Fruit fly (Drosophila melanogaster) whole organism, wandering third instar larva: ENCODE data around the gene Rheb.
A peak's percentile ranks its signal among the peaks of the same experiment; 100 is the strongest.

Experiments used
- Abd-B ChIP-seq: fragments of >200 bp; optimal IDR thresholded peaks from 2 replicates; lab custom pipeline; 2017; ENCODE audit warnings: missing biosample characterization, missing genetic modification characterization
- CG32264 ChIP-seq: fragments of 200-800 bp; sonication (Bioruptor generic); optimal IDR thresholded peaks from 2 replicates; lab custom pipeline; 2016; ENCODE audit warnings: missing biosample characterization, missing genetic modification characterization
- CG9705 ChIP-seq: fragments of 200-800 bp; sonication (Bioruptor generic); optimal IDR thresholded peaks from 2 replicates; lab custom pipeline; 2018; ENCODE audit warnings: missing biosample characterization, mild to moderate bottlenecking, missing genetic modification characterization
- CrebA ChIP-seq: fragments of 200-800 bp; sonication (Bioruptor generic); optimal IDR thresholded peaks from 2 replicates; lab custom pipeline; 2016; ENCODE audit warnings: missing biosample characterization, mild to moderate bottlenecking, missing genetic modification characterization, borderline replicate concordance
- Dfd ChIP-seq: fragments of >200 bp; optimal IDR thresholded peaks from 2 replicates; lab custom pipeline; 2017; ENCODE audit warnings: missing biosample characterization, missing genetic modification characterization
- Dif ChIP-seq: fragments of 200-275, 200-300 bp; sonication (Bioruptor generic); optimal IDR thresholded peaks from 2 replicates; lab custom pipeline; 2018; ENCODE audit warnings: missing biosample characterization, missing genetic modification characterization; ENCODE audit not compliant: partially characterized antibody
- GATAd ChIP-seq: sonication (Bioruptor generic); optimal IDR thresholded peaks from 2 replicates; lab custom pipeline; 2016; ENCODE audit warnings: missing biosample characterization, missing genetic modification characterization
- HLH106 ChIP-seq: fragments of 200-800 bp; optimal IDR thresholded peaks from 3 replicates; lab custom pipeline; 2019; ENCODE audit warnings: missing biosample characterization, mild to moderate bottlenecking, missing genetic modification characterization, moderate library complexity
- Hnf4 ChIP-seq: fragments of 200-800 bp; sonication (Bioruptor generic); optimal IDR thresholded peaks from 2 replicates; lab custom pipeline; 2016; ENCODE audit warnings: missing biosample characterization, mild to moderate bottlenecking, missing genetic modification characterization
- Hr78 ChIP-seq: fragments of >200 bp; optimal IDR thresholded peaks from 2 replicates; lab custom pipeline; 2017; ENCODE audit warnings: missing biosample characterization, missing genetic modification characterization
- Jra ChIP-seq: sonication (Bioruptor generic); optimal IDR thresholded peaks from 2 replicates; lab custom pipeline; 2016; ENCODE audit warnings: missing biosample characterization, missing genetic modification characterization
- Mio ChIP-seq: sonication (Bioruptor generic); optimal IDR thresholded peaks from 2 replicates; lab custom pipeline; 2016; ENCODE audit warnings: missing biosample characterization, missing genetic modification characterization
- Myc ChIP-seq: fragments of >200 bp; optimal IDR thresholded peaks from 2 replicates; lab custom pipeline; 2017
- N ChIP-seq: fragments of >200 bp; optimal IDR thresholded peaks from 2 replicates; lab custom pipeline; 2018; ENCODE audit warnings: missing biosample characterization, missing external identifiers, missing genetic modification characterization
- OdsH ChIP-seq: fragments of 200-800 bp; sonication (Bioruptor generic); optimal IDR thresholded peaks from 2 replicates; lab custom pipeline; 2016; ENCODE audit warnings: missing biosample characterization, mild to moderate bottlenecking, missing genetic modification characterization
- Rel ChIP-seq, 2 experiments: fragments of 200-800 bp; sonication (Bioruptor generic) in 1 of 2; optimal IDR thresholded peaks; 2 replicates in 1 of 2; 3 replicates in 1 of 2; lab custom pipeline; 2016 to 2019; ENCODE audit warnings: mild to moderate bottlenecking in 2 of 2, missing biosample characterization in 2 of 2, missing genetic modification characterization in 2 of 2, moderate library complexity in 1 of 2
- Sp1 ChIP-seq: fragments of 200-800 bp; sonication (Bioruptor generic); optimal IDR thresholded peaks from 3 replicates; lab custom pipeline; 2019; ENCODE audit warnings: missing biosample characterization, mild to moderate bottlenecking, missing genetic modification characterization, moderate library complexity
- Vsx2 ChIP-seq: fragments of 200-300, 225-300 bp; sonication (Bioruptor generic); optimal IDR thresholded peaks from 2 replicates; lab custom pipeline; 2018; ENCODE audit warnings: missing biosample characterization, missing genetic modification characterization; ENCODE audit not compliant: partially characterized antibody
- br ChIP-seq: fragments of 200-800 bp; sonication (Bioruptor generic); optimal IDR thresholded peaks from 2 replicates; lab custom pipeline; 2016; ENCODE audit warnings: missing biosample characterization, missing genetic modification characterization
- brk ChIP-seq: fragments of 200-800 bp; sonication (Bioruptor generic); optimal IDR thresholded peaks from 2 replicates; lab custom pipeline; 2016; ENCODE audit warnings: missing biosample characterization, mild to moderate bottlenecking, missing genetic modification characterization
- dl ChIP-seq, 2 experiments: fragments of 175-275, 200-275 bp in 1 of 2; fragments of 200-275 bp in 1 of 2; sonication (Bioruptor generic); optimal IDR thresholded peaks; lab custom pipeline; 2018; ENCODE audit warnings: mild to moderate bottlenecking in 2 of 2, missing biosample characterization in 2 of 2, missing genetic modification characterization in 2 of 2, moderate library complexity in 2 of 2; ENCODE audit not compliant: partially characterized antibody in 2 of 2, insufficient read depth in 1 of 2
- dmrt93B ChIP-seq: fragments of 200-800 bp; sonication (Bioruptor generic); optimal IDR thresholded peaks from 2 replicates; lab custom pipeline; 2018; ENCODE audit warnings: missing biosample characterization, mild to moderate bottlenecking, missing genetic modification characterization
- ey ChIP-seq: fragments of 200-800 bp; sonication (Bioruptor generic); optimal IDR thresholded peaks from 2 replicates; lab custom pipeline; 2016; ENCODE audit warnings: missing biosample characterization, missing genetic modification characterization
- foxo ChIP-seq, 2 experiments: fragments of 200-800 bp; sonication (Bioruptor generic); optimal IDR thresholded peaks; 2 replicates in 1 of 2; 3 replicates in 1 of 2; lab custom pipeline; 2016 to 2017; ENCODE audit warnings: missing biosample characterization in 2 of 2, missing genetic modification characterization in 2 of 2
- fru ChIP-seq: fragments of 200-800 bp; sonication (Bioruptor generic); optimal IDR thresholded peaks from 3 replicates; lab custom pipeline; 2016; ENCODE audit warnings: missing biosample characterization, mild to moderate bottlenecking, missing genetic modification characterization
- h ChIP-seq: fragments of 200-800 bp; sonication (Bioruptor generic); optimal IDR thresholded peaks from 3 replicates; lab custom pipeline; 2016; ENCODE audit warnings: missing biosample characterization, mild to moderate bottlenecking, missing genetic modification characterization
- jim ChIP-seq: fragments of 175-275, 200-325 bp; sonication (Bioruptor generic); optimal IDR thresholded peaks from 2 replicates; lab custom pipeline; 2016; ENCODE audit warnings: missing biosample characterization, mild to moderate bottlenecking, missing genetic modification characterization
- lola ChIP-seq: fragments of >200 bp; optimal IDR thresholded peaks from 2 replicates; lab custom pipeline; 2017; ENCODE audit warnings: missing biosample characterization, missing genetic modification characterization
- pan ChIP-seq: fragments of >200 bp; optimal IDR thresholded peaks from 2 replicates; lab custom pipeline; 2017
- psq ChIP-seq: fragments of 200-800 bp; sonication (Bioruptor generic); optimal IDR thresholded peaks from 3 replicates; lab custom pipeline; 2017; ENCODE audit warnings: missing biosample characterization, mild to moderate bottlenecking, missing genetic modification characterization, moderate library complexity
- rgr ChIP-seq: fragments of 200-800 bp; sonication (Bioruptor generic); optimal IDR thresholded peaks from 3 replicates; lab custom pipeline; 2016; ENCODE audit warnings: missing biosample characterization, mild to moderate bottlenecking, missing genetic modification characterization
- sage ChIP-seq: fragments of 200-800 bp; sonication (Bioruptor generic); optimal IDR thresholded peaks from 2 replicates; lab custom pipeline; 2016; ENCODE audit warnings: missing biosample characterization, mild to moderate bottlenecking, missing genetic modification characterization
- sv ChIP-seq: fragments of 200-800 bp; sonication (Bioruptor generic); optimal IDR thresholded peaks from 3 replicates; lab custom pipeline; 2016; ENCODE audit warnings: missing biosample characterization, missing genetic modification characterization
- woc ChIP-seq: sonication (Bioruptor generic); optimal IDR thresholded peaks from 2 replicates; lab custom pipeline; 2016; ENCODE audit warnings: missing biosample characterization, mild to moderate bottlenecking, missing genetic modification characterization

Gene Rheb

dm6 chr3R:5550452-5550851 is 18.3 kb upstream of the Rheb start:
- TF ChIP-seq ey (GFP tag; lab: Kevin White, UChicago) = no peak
- TF ChIP-seq CrebA (GFP tag; lab: Kevin White, UChicago) = no peak
- no peak for TF ChIP-seq br (GFP tag; lab: Kevin White, UChicago)
- TF ChIP-seq Mio (GFP tag; lab: Kevin White, UChicago) = no peak
- TF ChIP-seq sage (GFP tag; lab: Kevin White, UChicago) = no peak
- no peak for TF ChIP-seq psq (GFP tag; lab: Kevin White, UChicago)
- no peak for TF ChIP-seq Dfd (GFP tag; lab: Kevin White, UChicago)
- TF ChIP-seq dmrt93B (GFP tag; lab: Kevin White, UChicago) = no peak

- no peak for TF ChIP-seq woc (GFP tag; lab: Kevin White, UChicago)
- TF ChIP-seq fru (GFP tag; lab: Kevin White, UChicago) = no peak
- no peak for TF ChIP-seq ey (GFP tag; lab: Kevin White, UChicago)
- no peak for TF ChIP-seq Sp1 (GFP tag; lab: Kevin White, UChicago)
- TF ChIP-seq Hnf4 (GFP tag; lab: Kevin White, UChicago) = no peak
- TF ChIP-seq sv (GFP tag; lab: Kevin White, UChicago) = no peak
- TF ChIP-seq Myc (lab: Kevin White, UChicago) = no peak
- TF ChIP-seq lola = no peak
- no peak for TF ChIP-seq Rel (GFP tag; optimal IDR thresholded peaks at IDR 0.05; lab: Kevin White, UChicago)
- TF ChIP-seq Rel (tag; optimal IDR thresholded peaks at IDR 0.05; lab: Kevin White, UChicago) = no peak
- TF ChIP-seq N = no peak
- TF ChIP-seq HLH106 (tag; lab: Kevin White, UChicago) = no peak
- TF ChIP-seq GATAd (GFP tag; lab: Kevin White, UChicago) = no peak
- no peak for TF ChIP-seq foxo (GFP tag; optimal IDR thresholded peaks at IDR 0.05; lab: Kevin White, UChicago)
- TF ChIP-seq jim = no peak
- no peak for TF ChIP-seq CG32264 (GFP tag; lab: Kevin White, UChicago)
Observed at dm6 chr3R:5551068-5551467, 17.7 kb upstream of the Rheb start, which contains the start of gene mia. TSS of gene mia (minus strand) at chr3R:5551168.

dm6 chr3R:5551593-5551992 is 17.1 kb upstream of the Rheb start:
- no peak for TF ChIP-seq Jra (GFP tag; lab: Kevin White, UChicago)
- TF ChIP-seq brk = no peak
- no peak for TF ChIP-seq Hr78 (GFP tag; lab: Kevin White, UChicago)
- no peak for TF ChIP-seq h (GFP tag; lab: Kevin White, UChicago)
- no peak for TF ChIP-seq OdsH (GFP tag; lab: Kevin White, UChicago)
- TF ChIP-seq Abd-B (GFP tag; lab: Kevin White, UChicago) = no peak
- TF ChIP-seq dmrt93B (GFP tag; lab: Kevin White, UChicago) = no peak
- no peak for TF ChIP-seq Hnf4 (GFP tag; lab: Kevin White, UChicago)
- TF ChIP-seq Dfd (GFP tag; lab: Kevin White, UChicago) = no peak
- TF ChIP-seq jim = no peak
- TF ChIP-seq fru (GFP tag; lab: Kevin White, UChicago) = no peak
- no peak for TF ChIP-seq sage (GFP tag; lab: Kevin White, UChicago)
- no peak for TF ChIP-seq CG9705 (GFP tag; lab: Kevin White, UChicago)

dm6 chr3R:5554082-5554481 is 14.6 kb upstream of the Rheb start, which contains the start of gene Pcmt:
TSS of gene Pcmt (minus strand) at chr3R:5554316.
- no peak for TF ChIP-seq Sp1 (GFP tag; lab: Kevin White, UChicago)
- TF ChIP-seq, all 38 proteins: peak for 0

dm6 chr3R:5554852-5555251 is 13.9 kb upstream of the Rheb start, which contains the start of gene Snm1:
TSS of gene Snm1 (plus strand) at chr3R:5555084.
- peak; percentile 91 for TF ChIP-seq Vsx2 (GFP tag; lab: Kevin White, UChicago)
- TF ChIP-seq rgr = no peak
- peak; percentile 71 for TF ChIP-seq Dif (GFP tag; lab: Kevin White, UChicago)
- no peak for TF ChIP-seq dl (GFP tag; optimal IDR thresholded peaks at IDR 0.05; lab: Kevin White, UChicago; ENCODE audit: insufficient read depth in 1 of 2, partially characterized antibody in 2 of 2)
- no peak for TF ChIP-seq fru (GFP tag; lab: Kevin White, UChicago)
- TF ChIP-seq woc (GFP tag; lab: Kevin White, UChicago) = no peak
- no peak for TF ChIP-seq foxo (GFP tag; optimal IDR thresholded peaks at IDR 0.05; lab: Kevin White, UChicago)
- no peak for TF ChIP-seq pan (lab: Kevin White, UChicago)
- TF ChIP-seq CG32264 (GFP tag; lab: Kevin White, UChicago) = no peak
- no peak for TF ChIP-seq Jra (GFP tag; lab: Kevin White, UChicago)
- no peak for TF ChIP-seq psq (GFP tag; lab: Kevin White, UChicago)
- TF ChIP-seq h (GFP tag; lab: Kevin White, UChicago) = no peak
